Worm (Caenorhabditis elegans) whole organism, L1 larva: ENCODE results near the gene Y43F8B.11.

Experiments used
- ama-1 ChIP-seq: fragments of 150-350 bp; optimal IDR thresholded peaks from 2 replicates; lab custom pipeline; 2014
- elt-2 ChIP-seq: sonication (generic microtip); optimal IDR thresholded peaks from 2 replicates; lab custom pipeline; 2016; ENCODE audit warnings: missing genetic modification characterization, mild to moderate bottlenecking, inconsistent platforms, missing compliant biosample characterization, missing genetic modification reagents
- snpc-4 ChIP-seq: fragments of 150-350 bp; optimal IDR thresholded peaks from 2 replicates; lab custom pipeline; 2014; ENCODE audit warnings: missing biosample characterization, missing genetic modification characterization
- ztf-11 ChIP-seq, 2 experiments: sonication (generic microtip); optimal IDR thresholded peaks; 2 replicates each; lab custom pipeline; 2016 to 2017; ENCODE audit warnings: missing genetic modification characterization in 2 of 2, missing biosample characterization in 1 of 2, missing compliant biosample characterization in 1 of 2
- ztf-4 ChIP-seq: fragments of 150-350 bp; optimal IDR thresholded peaks from 2 replicates; lab custom pipeline; 2014; ENCODE audit warnings: missing biosample characterization, missing genetic modification characterization

DNA sequence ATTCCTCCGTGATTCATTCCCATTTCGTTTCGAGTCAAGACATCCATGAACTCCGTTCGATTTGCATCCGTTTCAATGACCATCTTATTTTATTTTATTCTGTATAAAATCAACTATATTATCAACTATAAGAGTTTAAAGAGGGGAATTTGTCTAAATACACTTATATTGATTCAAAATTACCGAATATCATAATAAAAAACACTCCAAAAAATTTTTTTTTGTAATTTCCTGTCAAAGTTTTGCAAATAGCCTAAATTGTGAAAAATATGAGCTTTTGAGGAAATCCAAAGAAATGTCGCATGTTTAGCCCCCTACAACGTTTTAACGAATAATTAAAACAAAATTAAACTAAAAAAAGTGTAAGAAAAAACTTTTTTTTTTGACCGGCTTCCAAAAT is 8.5 kb upstream of the Y43F8B.11 start, which contains the start of gene Y43F8B.15:
- TF ChIP-seq ama-1 (lab: Kevin White, UChicago) (no peak), elt-2 (tag; lab: Kevin White, UChicago) (no peak), snpc-4 (tag; lab: Kevin White, UChicago) (no peak), ztf-4 (tag; lab: Kevin White, UChicago) (no peak), ztf-11 (tag; optimal IDR thresholded peaks at IDR 0.05; lab: Kevin White, UChicago) (no peak)
